Worm (Caenorhabditis elegans): ENCODE data around the gene C33A12.4.

DNA sequence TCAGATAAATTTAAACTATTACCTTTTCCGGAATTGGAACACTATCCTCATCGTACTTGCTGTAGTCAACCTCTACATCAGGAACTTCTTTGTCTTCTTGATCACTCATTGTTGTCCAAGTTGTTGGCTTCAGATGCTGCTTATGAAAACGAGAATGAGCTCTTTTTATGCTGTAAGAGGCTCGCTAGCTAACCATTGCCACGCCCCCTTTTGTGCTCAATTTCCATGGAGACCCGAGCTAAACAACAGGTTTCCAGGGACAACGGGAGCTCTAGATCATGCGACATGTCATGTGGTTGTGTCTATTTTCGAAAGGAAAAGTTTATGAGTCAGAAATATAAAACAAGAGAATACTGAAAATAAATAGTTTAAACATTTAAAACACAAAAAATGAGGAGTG, at the start of gene C33A12.4:
- TF ChIP-seq W03F9.2 (tag; optimal IDR thresholded peaks at IDR 0.05) = no peak
- TF ChIP-seq dao-5 (tag; optimal IDR thresholded peaks at IDR 0.05) = no peak
